Worm (Caenorhabditis elegans): Measurements from ENCODE around the gene ppm-1.A.

DNA sequence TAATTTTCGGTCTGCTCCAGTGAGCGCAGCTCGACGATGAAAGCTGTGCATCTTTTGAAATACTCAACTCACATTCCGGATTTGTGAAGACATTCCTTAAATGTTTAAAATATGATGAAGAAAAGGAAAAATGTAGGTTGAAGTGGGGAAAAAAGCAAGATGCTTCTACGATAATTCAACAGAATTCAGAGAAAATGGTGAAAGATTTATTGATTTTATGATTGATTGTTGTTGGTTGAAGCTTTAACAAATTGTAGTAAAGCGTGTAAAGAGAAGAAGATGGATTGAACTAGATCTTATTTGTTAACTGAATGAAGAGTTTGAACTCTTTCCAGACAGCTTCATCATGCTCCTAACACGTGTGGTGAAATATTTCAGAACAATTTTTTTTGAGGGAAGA lies 46.2 kb downstream of the ppm-1.A start, which contains the start of gene ncx-5:
- no peak for TF ChIP-seq snpc-4 (tag; optimal IDR thresholded peaks at IDR 0.05)
- no peak for TF ChIP-seq R02D3.7 (tag; optimal IDR thresholded peaks at IDR 0.05)
- TF ChIP-seq ztf-4 (tag; optimal IDR thresholded peaks at IDR 0.05) = no peak
- TF ChIP-seq lin-39 (tag; optimal IDR thresholded peaks at IDR 0.05) = no peak
- no peak for TF ChIP-seq nhr-77 (tag; optimal IDR thresholded peaks at IDR 0.05)
- TF ChIP-seq unc-62 (GFP tag; optimal IDR thresholded peaks at IDR 0.05) = no peak
- TF ChIP-seq ceh-28 (tag; optimal IDR thresholded peaks at IDR 0.05) = no peak
- no peak for TF ChIP-seq ceh-82 (tag; optimal IDR thresholded peaks at IDR 0.05)
- no peak for TF ChIP-seq nhr-76 (tag; optimal IDR thresholded peaks at IDR 0.05)
- no peak for TF ChIP-seq nhr-43 (tag; optimal IDR thresholded peaks at IDR 0.05; ENCODE audit: poor library complexity, severe bottlenecking)
- TF ChIP-seq ceh-9 (tag; optimal IDR thresholded peaks at IDR 0.05) = no peak
- TF ChIP-seq pqm-1 (tag; optimal IDR thresholded peaks at IDR 0.05) = no peak
